Worm (Caenorhabditis elegans): Measurements from ENCODE around the gene ZK809.1.

- TF ChIP-seq R02D3.7 (tag; optimal IDR thresholded peaks at IDR 0.05) (no peak), ama-1 (optimal IDR thresholded peaks at IDR 0.05) (no peak), skn-1 (tag; optimal IDR thresholded peaks at IDR 0.05) (no peak), lin-11 (tag; optimal IDR thresholded peaks at IDR 0.05) (no peak), blmp-1 (tag; optimal IDR thresholded peaks at IDR 0.05; ENCODE audit: insufficient read depth) (no peak), aly-2 (tag; optimal IDR thresholded peaks at IDR 0.05) (no peak), ceh-82 (tag; optimal IDR thresholded peaks at IDR 0.05) (no peak), elt-1 (tag; optimal IDR thresholded peaks at IDR 0.05) (no peak)
Measured at ce11 chrIV:11645354-11645753, 3.5 kb downstream of the ZK809.1 start.

Measured in whole organism, L2 larva.